Worm (Caenorhabditis elegans) whole organism, L3 larva: Measurements from ENCODE around the gene Y57G7A.6.
A peak's percentile ranks its signal among the peaks of the same experiment; 100 is the strongest.

Experiments used
- R02D3.7 ChIP-seq: fragments of 150-350 bp; optimal IDR thresholded peaks from 2 replicates; lab custom pipeline; 2014; ENCODE audit warnings: missing biosample characterization, missing genetic modification characterization
- ZK546.5 ChIP-seq: sonication (generic microtip); optimal IDR thresholded peaks from 2 replicates; lab custom pipeline; 2017; ENCODE audit warnings: missing biosample characterization, missing genetic modification characterization
- aly-2 ChIP-seq: fragments of 150-350 bp; optimal IDR thresholded peaks from 2 replicates; lab custom pipeline; 2014; ENCODE audit warnings: missing biosample characterization, missing genetic modification characterization
- ama-1 ChIP-seq: fragments of 150-350 bp; optimal IDR thresholded peaks from 2 replicates; lab custom pipeline; 2018
- ceh-16 ChIP-seq: sonication (generic microtip); optimal IDR thresholded peaks from 2 replicates; lab custom pipeline; 2017; ENCODE audit warnings: missing biosample characterization, missing genetic modification characterization
- ceh-28 ChIP-seq: fragments of 150-350 bp; optimal IDR thresholded peaks from 2 replicates; lab custom pipeline; 2014; ENCODE audit warnings: missing biosample characterization, missing genetic modification reagents, missing genetic modification characterization
- ceh-82 ChIP-seq: fragments of 150-350 bp; optimal IDR thresholded peaks from 2 replicates; lab custom pipeline; 2014; ENCODE audit warnings: missing biosample characterization, missing genetic modification characterization
- ceh-9 ChIP-seq: sonication (generic microtip); optimal IDR thresholded peaks from 2 replicates; lab custom pipeline; 2018; ENCODE audit warnings: missing biosample characterization, missing genetic modification characterization
- daf-12 ChIP-seq: fragments of 150-350 bp; optimal IDR thresholded peaks from 2 replicates; lab custom pipeline; 2014; ENCODE audit warnings: missing biosample characterization, missing genetic modification reagents, missing genetic modification characterization
- egl-27 ChIP-seq: sonication (generic microtip); optimal IDR thresholded peaks from 4 replicates; lab custom pipeline; 2017; ENCODE audit warnings: missing biosample characterization, missing genetic modification reagents, missing genetic modification characterization
- egl-5 ChIP-seq: fragments of 150-350 bp; optimal IDR thresholded peaks from 2 replicates; lab custom pipeline; 2017; ENCODE audit warnings: missing biosample characterization, missing genetic modification reagents, missing genetic modification characterization, inconsistent platforms
- elt-1 ChIP-seq: fragments of 150-350 bp; optimal IDR thresholded peaks from 2 replicates; lab custom pipeline; 2014; ENCODE audit warnings: missing biosample characterization, missing genetic modification characterization
- elt-2 ChIP-seq: sonication (generic microtip); optimal IDR thresholded peaks from 2 replicates; lab custom pipeline; 2016; ENCODE audit warnings: missing genetic modification reagents, mild to moderate bottlenecking, missing genetic modification characterization, missing compliant biosample characterization
- elt-3 ChIP-seq, 3 experiments: fragments of 150-350 bp in 1 of 3; sonication (generic microtip) in 2 of 3; optimal IDR thresholded peaks; 2 replicates in 2 of 3; 4 replicates in 1 of 3; lab custom pipeline; 2014 to 2017; ENCODE audit warnings: missing biosample characterization in 3 of 3, missing genetic modification characterization in 3 of 3
- eor-1 ChIP-seq, 2 experiments: fragments of 150-350 bp; optimal IDR thresholded peaks; 2 replicates each; lab custom pipeline; 2014 to 2018; ENCODE audit warnings: missing biosample characterization in 2 of 2, missing genetic modification characterization in 2 of 2
- fkh-10 ChIP-seq: sonication (generic microtip); optimal IDR thresholded peaks from 2 replicates; lab custom pipeline; 2017; ENCODE audit warnings: missing biosample characterization, missing genetic modification reagents, missing genetic modification characterization
- fkh-2 ChIP-seq: fragments of 150-350 bp; optimal IDR thresholded peaks from 2 replicates; lab custom pipeline; 2014; ENCODE audit warnings: missing biosample characterization, missing genetic modification reagents, missing genetic modification characterization
- fos-1 ChIP-seq: fragments of 150-350 bp; optimal IDR thresholded peaks from 2 replicates; lab custom pipeline; 2014; ENCODE audit warnings: missing biosample characterization, missing genetic modification characterization
- hmg-11 ChIP-seq: sonication (generic microtip); optimal IDR thresholded peaks from 2 replicates; lab custom pipeline; 2016; ENCODE audit warnings: missing genetic modification characterization, missing compliant biosample characterization
- jun-1 ChIP-seq: fragments of 150-350 bp; optimal IDR thresholded peaks from 2 replicates; lab custom pipeline; 2014; ENCODE audit warnings: missing biosample characterization, missing genetic modification reagents, missing genetic modification characterization
- lin-15B ChIP-seq: fragments of 150-350 bp; optimal IDR thresholded peaks from 2 replicates; lab custom pipeline; 2014; ENCODE audit warnings: missing biosample characterization, missing genetic modification characterization
- lin-39 ChIP-seq: fragments of 150-350 bp; optimal IDR thresholded peaks from 2 replicates; lab custom pipeline; 2018; ENCODE audit warnings: missing biosample characterization, missing genetic modification reagents, missing genetic modification characterization
- lsy-12 ChIP-seq: sonication (generic microtip); optimal IDR thresholded peaks from 2 replicates; lab custom pipeline; 2016; ENCODE audit warnings: mild to moderate bottlenecking, missing genetic modification characterization, missing compliant biosample characterization
- mdl-1 ChIP-seq: fragments of 150-350 bp; optimal IDR thresholded peaks from 2 replicates; lab custom pipeline; 2014; ENCODE audit warnings: missing biosample characterization, missing genetic modification characterization
- mml-1 ChIP-seq: fragments of 150-350 bp; sonication (generic microtip); optimal IDR thresholded peaks from 3 replicates; lab custom pipeline; 2014; ENCODE audit warnings: missing biosample characterization, missing genetic modification characterization
- nfya-1 ChIP-seq: sonication (generic microtip); optimal IDR thresholded peaks from 2 replicates; lab custom pipeline; 2017; ENCODE audit warnings: missing genetic modification characterization, mild to moderate bottlenecking, missing compliant biosample characterization, antibody characterized with exemption, moderate library complexity; ENCODE audit not compliant: insufficient read depth
- nhr-11 ChIP-seq: fragments of 150-350 bp; optimal IDR thresholded peaks from 2 replicates; lab custom pipeline; 2014; ENCODE audit warnings: missing biosample characterization, missing genetic modification characterization
- nhr-12 ChIP-seq: fragments of 150-350 bp; optimal IDR thresholded peaks from 2 replicates; lab custom pipeline; 2014; ENCODE audit warnings: missing biosample characterization, missing genetic modification characterization
- nhr-23 ChIP-seq: fragments of 150-350 bp; optimal IDR thresholded peaks from 2 replicates; lab custom pipeline; 2014; ENCODE audit warnings: missing biosample characterization, missing genetic modification reagents, missing genetic modification characterization
- nhr-237 ChIP-seq: fragments of 150-350 bp; optimal IDR thresholded peaks from 2 replicates; lab custom pipeline; 2014; ENCODE audit warnings: missing biosample characterization, missing genetic modification characterization
- nhr-25 ChIP-seq: sonication (generic microtip); optimal IDR thresholded peaks from 2 replicates; lab custom pipeline; 2017; ENCODE audit warnings: missing biosample characterization, missing genetic modification characterization
- nhr-28 ChIP-seq: fragments of 150-350 bp; optimal IDR thresholded peaks from 2 replicates; lab custom pipeline; 2014; ENCODE audit warnings: missing biosample characterization, missing genetic modification characterization
- nhr-43 ChIP-seq: sonication (generic microtip); optimal IDR thresholded peaks from 2 replicates; lab custom pipeline; 2016; ENCODE audit warnings: mild to moderate bottlenecking, missing genetic modification characterization, missing compliant biosample characterization; ENCODE audit not compliant: poor library complexity, severe bottlenecking
- nhr-67 ChIP-seq: fragments of 150-350 bp; optimal IDR thresholded peaks from 2 replicates; lab custom pipeline; 2014; ENCODE audit warnings: missing biosample characterization, missing genetic modification characterization
- nhr-76 ChIP-seq: fragments of 150-350 bp; sonication (generic microtip); optimal IDR thresholded peaks from 5 replicates; lab custom pipeline; 2014; ENCODE audit warnings: missing biosample characterization, missing genetic modification characterization
- nhr-77 ChIP-seq: fragments of 150-350 bp; optimal IDR thresholded peaks from 2 replicates; lab custom pipeline; 2014; ENCODE audit warnings: missing biosample characterization, missing genetic modification characterization
- pha-4 ChIP-seq: fragments of 150-350 bp; optimal IDR thresholded peaks from 2 replicates; lab custom pipeline; 2014; ENCODE audit warnings: missing biosample characterization, missing genetic modification reagents, missing genetic modification characterization
- pqm-1 ChIP-seq: fragments of 150-350 bp; optimal IDR thresholded peaks from 2 replicates; lab custom pipeline; 2017; ENCODE audit warnings: missing biosample characterization, missing genetic modification characterization, inconsistent platforms
- sea-2 ChIP-seq: fragments of 150-350 bp; sonication (generic microtip); optimal IDR thresholded peaks from 4 replicates; lab custom pipeline; 2014; ENCODE audit warnings: missing biosample characterization, missing genetic modification reagents, missing genetic modification characterization
- skn-1 ChIP-seq: fragments of 150-350 bp; optimal IDR thresholded peaks from 2 replicates; lab custom pipeline; 2014; ENCODE audit warnings: missing biosample characterization, missing genetic modification characterization
- snpc-4 ChIP-seq: fragments of 150-350 bp; optimal IDR thresholded peaks from 2 replicates; lab custom pipeline; 2014; ENCODE audit warnings: missing biosample characterization, missing genetic modification characterization
- tbx-2 ChIP-seq: sonication (generic microtip); optimal IDR thresholded peaks from 2 replicates; lab custom pipeline; 2016; ENCODE audit warnings: mild to moderate bottlenecking, missing genetic modification characterization, missing compliant biosample characterization
- unc-39 ChIP-seq: sonication (generic microtip); optimal IDR thresholded peaks from 4 replicates; lab custom pipeline; 2017; ENCODE audit warnings: missing biosample characterization, missing genetic modification characterization
- unc-62 ChIP-seq: fragments of 150-350 bp; sonication (generic microtip); optimal IDR thresholded peaks from 4 replicates; lab custom pipeline; 2014; ENCODE audit warnings: missing biosample characterization, missing genetic modification reagents, missing genetic modification characterization
- zag-1 ChIP-seq: fragments of 150-350 bp; optimal IDR thresholded peaks from 2 replicates; lab custom pipeline; 2014; ENCODE audit warnings: missing biosample characterization, missing genetic modification characterization
- ztf-11 ChIP-seq: fragments of 150-350 bp; optimal IDR thresholded peaks from 2 replicates; lab custom pipeline; 2014; ENCODE audit warnings: missing biosample characterization, missing genetic modification characterization
- ztf-4 ChIP-seq: fragments of 150-350 bp; optimal IDR thresholded peaks from 2 replicates; lab custom pipeline; 2014; ENCODE audit warnings: missing biosample characterization, missing genetic modification characterization

Y57G7A.6 gene

ce11 chrII:1236479-1236878 is 48.9 kb downstream of the Y57G7A.6 start:
- TF ChIP-seq skn-1 (no peak), zag-1 (tag; lab: Kevin White, UChicago) (no peak), elt-1 (peak; percentile 5), snpc-4 (tag; lab: Kevin White, UChicago) (no peak), nhr-25 (tag; lab: Kevin White, UChicago) (peak; percentile 36), nhr-237 (tag; lab: Kevin White, UChicago) (no peak), lin-15B (tag; lab: Kevin White, UChicago) (no peak), nhr-43 (no peak), egl-5 (tag; lab: Kevin White, UChicago) (no peak), eor-1 (tag; optimal IDR thresholded peaks at IDR 0.05; lab: Kevin White, UChicago) (no peak), ztf-4 (tag; lab: Kevin White, UChicago) (no peak), aly-2 (tag; lab: Kevin White, UChicago) (no peak), lin-39 (tag; lab: Kevin White, UChicago) (no peak), nhr-11 (tag; lab: Kevin White, UChicago) (no peak), ama-1 (lab: Kevin White, UChicago) (no peak), nhr-76 (tag; lab: Kevin White, UChicago) (no peak), mml-1 (tag; lab: Kevin White, UChicago) (no peak), elt-2 (tag; lab: Kevin White, UChicago) (no peak), nhr-28 (no peak), egl-27 (no peak), sea-2 (peak; percentile 19), pha-4 (tag; lab: Kevin White, UChicago) (peak; percentile 21), pqm-1 (tag; lab: Kevin White, UChicago) (no peak), fkh-10 (GFP tag; lab: Kevin White, UChicago) (no peak), nhr-67 (tag; lab: Kevin White, UChicago) (no peak), ceh-9 (tag; lab: Kevin White, UChicago) (no peak), unc-39 (no peak), ceh-28 (tag; lab: Kevin White, UChicago) (no peak), tbx-2 (no peak), fkh-2 (tag; lab: Kevin White, UChicago) (no peak), nhr-12 (tag; lab: Kevin White, UChicago) (no peak), ceh-16 (tag; lab: Kevin White, UChicago) (no peak), unc-62 (no peak), fos-1 (tag; lab: Kevin White, UChicago) (no peak), nhr-23 (tag; lab: Kevin White, UChicago) (peak; percentile 58), R02D3.7 (tag; lab: Kevin White, UChicago) (no peak), daf-12 (tag; lab: Kevin White, UChicago) (no peak), nfya-1 (tag; lab: Kevin White, UChicago) (no peak), nhr-77 (tag; lab: Kevin White, UChicago) (no peak), ztf-11 (tag; lab: Kevin White, UChicago) (no peak), lsy-12 (tag; lab: Kevin White, UChicago) (peak; percentile 54), mdl-1 (tag; lab: Kevin White, UChicago) (no peak), elt-3 (tag; optimal IDR thresholded peaks at IDR 0.05; lab: Kevin White, UChicago) (no peak), ZK546.5 (tag; lab: Kevin White, UChicago) (no peak), jun-1 (no peak), ceh-82 (tag; lab: Kevin White, UChicago) (no peak), hmg-11 (tag; lab: Kevin White, UChicago) (no peak)
